Worm (Caenorhabditis elegans): Measurements from ENCODE around the gene nhr-274.

The nhr-274 gene

DNA sequence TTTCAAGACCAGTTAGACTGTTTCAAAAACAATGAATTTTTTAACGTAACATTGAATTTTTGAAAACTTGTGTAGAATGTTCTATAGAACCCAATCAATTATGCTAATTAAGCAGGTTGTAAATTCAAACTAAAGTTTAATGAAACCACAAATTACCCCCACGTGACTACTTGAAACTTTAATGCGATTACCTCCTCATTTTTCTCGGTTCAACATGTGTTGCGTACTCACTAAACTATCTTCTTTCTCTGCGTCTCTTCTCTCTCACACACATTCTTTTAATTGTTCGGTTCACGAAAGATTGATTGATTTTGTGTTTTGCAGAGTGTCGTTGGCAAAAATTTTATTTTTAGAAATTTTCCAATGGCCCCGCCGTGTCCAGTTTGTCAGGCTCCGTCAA lies 21.4 kb downstream of the nhr-274 start, which contains the start of gene nhr-87:
TSS of gene nhr-87 (plus strand) at position 318 of the 400 bp plus-strand sequence.
- TF ChIP-seq nhr-12 (tag; optimal IDR thresholded peaks at IDR 0.05): no peak
- TF ChIP-seq egl-27 (tag; optimal IDR thresholded peaks at IDR 0.05): no peak
- TF ChIP-seq nhr-25 (tag; optimal IDR thresholded peaks at IDR 0.05): peak; percentile 78
- no peak for TF ChIP-seq lin-13 (GFP tag; optimal IDR thresholded peaks at IDR 0.05)
- TF ChIP-seq sma-9 (GFP tag; optimal IDR thresholded peaks at IDR 0.05): peak; percentile 86
- no peak for TF ChIP-seq sma-9 (tag; optimal IDR thresholded peaks at IDR 0.05)
- peak; percentile 51 for TF ChIP-seq sem-4 (tag; optimal IDR thresholded peaks at IDR 0.05)
- no peak for TF ChIP-seq nhr-11 (tag; optimal IDR thresholded peaks at IDR 0.05)
- no peak for TF ChIP-seq nhr-77 (tag; optimal IDR thresholded peaks at IDR 0.05)
- no peak for TF ChIP-seq nhr-21 (tag; optimal IDR thresholded peaks at IDR 0.05)
- peak; percentile 29 for TF ChIP-seq gmeb-1 (tag; optimal IDR thresholded peaks at IDR 0.05)
- no peak for TF ChIP-seq blmp-1 (tag; optimal IDR thresholded peaks at IDR 0.05; ENCODE audit: insufficient read depth)
- no peak for TF ChIP-seq skn-1 (tag; optimal IDR thresholded peaks at IDR 0.05)
- no peak for TF ChIP-seq nhr-23 (tag; optimal IDR thresholded peaks at IDR 0.05)
- TF ChIP-seq ceh-82 (tag; optimal IDR thresholded peaks at IDR 0.05): no peak
- TF ChIP-seq mdl-1 (tag; optimal IDR thresholded peaks at IDR 0.05): no peak
- TF ChIP-seq ceh-16 (tag; optimal IDR thresholded peaks at IDR 0.05): no peak
- peak; percentile 69 for TF ChIP-seq C34F6.9 (tag; optimal IDR thresholded peaks at IDR 0.05)
- no peak for TF ChIP-seq fos-1 (tag; optimal IDR thresholded peaks at IDR 0.05)
- no peak for TF ChIP-seq unc-39 (tag; optimal IDR thresholded peaks at IDR 0.05)
- no peak for TF ChIP-seq nhr-237 (tag; optimal IDR thresholded peaks at IDR 0.05)
- no peak for TF ChIP-seq ztf-4 (tag; optimal IDR thresholded peaks at IDR 0.05)
- no peak for TF ChIP-seq aly-2 (tag; optimal IDR thresholded peaks at IDR 0.05)
- TF ChIP-seq peb-1 (tag; optimal IDR thresholded peaks at IDR 0.05): no peak
- TF ChIP-seq dmd-4 (tag; optimal IDR thresholded peaks at IDR 0.05): no peak
- TF ChIP-seq zag-1 (tag; optimal IDR thresholded peaks at IDR 0.05): no peak
- no peak for TF ChIP-seq ztf-11 (tag; optimal IDR thresholded peaks at IDR 0.05)
- TF ChIP-seq elt-3 (tag; optimal IDR thresholded peaks at IDR 0.05): no peak
- peak; percentile 18 for TF ChIP-seq nhr-129 (tag; optimal IDR thresholded peaks at IDR 0.05)
- TF ChIP-seq snpc-4 (tag; optimal IDR thresholded peaks at IDR 0.05): no peak
- peak; percentile 22 for TF ChIP-seq nhr-6 (tag; optimal IDR thresholded peaks at IDR 0.05)
- TF ChIP-seq lin-39 (tag; optimal IDR thresholded peaks at IDR 0.05): no peak
- TF ChIP-seq crh-2 (tag; optimal IDR thresholded peaks at IDR 0.05): peak; percentile 47
- no peak for TF ChIP-seq ztf-1 (GFP tag; conservative IDR thresholded peaks at IDR 0.05)
- peak in 1 of 2 experiments; percentile 50 for TF ChIP-seq lsy-2 (tag; optimal IDR thresholded peaks at IDR 0.05)
- TF ChIP-seq unc-55 (GFP tag; optimal IDR thresholded peaks at IDR 0.05): no peak
- TF ChIP-seq Y55F3AM.14 (GFP tag; optimal IDR thresholded peaks at IDR 0.05): no peak
- TF ChIP-seq mab-5 (tag; optimal IDR thresholded peaks at IDR 0.05): peak; percentile 29
- TF ChIP-seq F13H6.1 (tag; optimal IDR thresholded peaks at IDR 0.05): peak; percentile 31
- TF ChIP-seq lin-11 (tag; optimal IDR thresholded peaks at IDR 0.05): no peak
- TF ChIP-seq unc-62 (GFP tag; optimal IDR thresholded peaks at IDR 0.05): no peak
- TF ChIP-seq sma-3 (GFP tag; optimal IDR thresholded peaks at IDR 0.05): no peak

DNA sequence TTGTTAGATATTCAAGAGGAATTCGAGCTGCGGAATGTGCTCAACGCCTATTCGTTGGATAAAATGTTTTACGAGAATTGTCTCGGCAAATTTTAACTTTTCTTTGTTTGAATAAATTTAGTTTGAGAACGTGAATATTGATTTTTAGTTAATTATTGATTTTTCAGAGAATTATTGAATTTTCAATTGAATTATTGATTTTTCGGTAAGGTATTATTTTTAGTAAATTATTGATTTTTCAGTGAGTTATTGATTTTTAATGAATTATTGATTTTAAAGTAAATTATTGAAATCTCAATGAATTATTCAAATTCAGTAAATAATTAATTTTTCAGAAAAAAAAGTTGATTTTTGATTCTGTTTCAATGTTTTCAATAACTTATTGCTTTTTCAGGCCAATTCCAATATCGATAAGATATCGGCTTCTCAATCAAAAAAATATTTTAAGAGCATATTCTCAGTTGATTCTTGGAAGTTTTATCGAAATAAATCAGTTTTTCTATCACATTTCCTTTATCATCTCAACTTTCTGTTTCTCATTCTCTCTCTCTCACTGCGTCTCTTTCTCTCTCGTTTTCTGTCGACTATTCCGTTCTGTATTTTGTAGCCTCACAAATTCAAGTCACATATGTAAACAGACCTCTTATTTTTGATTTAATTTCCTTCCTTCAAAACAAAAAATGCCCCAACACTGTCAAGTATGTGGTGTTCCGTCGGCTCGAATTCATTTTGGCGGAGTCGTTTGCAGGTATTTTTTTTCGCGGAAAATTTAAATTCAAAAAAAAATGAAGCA lies 25.4 kb downstream of the nhr-274 start, which contains the start of gene nhr-92:
TSS of gene nhr-92 (plus strand) at position 576 of the 793 bp plus-strand sequence.
- TF ChIP-seq ceh-16 (tag; optimal IDR thresholded peaks at IDR 0.05) (no peak), Y55F3AM.14 (GFP tag; optimal IDR thresholded peaks at IDR 0.05) (no peak), crh-2 (tag; optimal IDR thresholded peaks at IDR 0.05) (no peak), R02D3.7 (tag; optimal IDR thresholded peaks at IDR 0.05) (no peak), egl-27 (tag; optimal IDR thresholded peaks at IDR 0.05) (no peak), elt-1 (tag; optimal IDR thresholded peaks at IDR 0.05) (no peak), fos-1 (tag; optimal IDR thresholded peaks at IDR 0.05) (no peak), zag-1 (tag; optimal IDR thresholded peaks at IDR 0.05) (no peak), mab-5 (tag; optimal IDR thresholded peaks at IDR 0.05) (no peak), nhr-237 (tag; optimal IDR thresholded peaks at IDR 0.05) (no peak), ZK546.5 (tag; optimal IDR thresholded peaks at IDR 0.05) (no peak), lsy-2 (tag; optimal IDR thresholded peaks at IDR 0.05) (no peak), blmp-1 (tag; optimal IDR thresholded peaks at IDR 0.05; ENCODE audit: insufficient read depth) (no peak), ztf-1 (GFP tag; conservative IDR thresholded peaks at IDR 0.05) (no peak), dmd-4 (tag; optimal IDR thresholded peaks at IDR 0.05) (no peak), unc-62 (GFP tag; optimal IDR thresholded peaks at IDR 0.05) (no peak)

All from whole organism, L2 larva.